ENCODE assay signal across 2 worm cellular contexts in the genomic region with DNA sequence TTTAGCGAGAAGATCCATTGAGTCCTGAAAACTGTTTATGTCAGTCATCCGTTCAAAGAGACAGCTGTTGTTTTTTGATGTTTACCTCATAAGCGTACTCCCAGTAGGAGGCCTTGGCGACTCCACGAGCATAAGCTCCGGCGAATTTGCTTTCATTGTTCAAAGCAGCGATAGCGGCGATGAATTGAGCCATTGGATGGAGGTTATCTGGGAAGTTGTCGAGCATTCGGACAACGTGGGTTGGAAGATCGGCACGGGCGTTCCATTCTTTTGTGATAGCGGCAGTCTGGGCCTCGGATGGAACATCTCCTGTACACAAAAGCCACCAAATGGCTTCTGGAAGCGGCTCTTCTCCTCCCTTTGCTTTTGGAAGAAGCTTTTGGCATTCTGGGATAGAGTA.
TF ChIP-seq lines count a peak whose summit lies in the region.

No protein-coding gene starts in this region.

TF ChIP-seq in whole organism, L3 larva, 47 proteins besides CTCF, POLR2A, EP300 and RAD21:
- TF ChIP-seq lsy-12 (tag; optimal IDR thresholded peaks at IDR 0.05; lab: Kevin White, UChicago) (no peak), nhr-237 (tag; optimal IDR thresholded peaks at IDR 0.05; lab: Kevin White, UChicago) (no peak), ama-1 (optimal IDR thresholded peaks at IDR 0.05; lab: Kevin White, UChicago) (peak; percentile 76), nhr-43 (tag; optimal IDR thresholded peaks at IDR 0.05; lab: Kevin White, UChicago; ENCODE audit: poor library complexity, severe bottlenecking) (peak; percentile 33)

TF ChIP-seq in whole organism, L4 larva, 104 proteins besides CTCF, POLR2A, EP300 and RAD21:
- TF ChIP-seq unc-130 (GFP tag; optimal IDR thresholded peaks at IDR 0.05; lab: Kevin White, UChicago) (no peak), aha-1 (tag; lab: Kevin White, UChicago) (peak; percentile 94), daf-16 (GFP tag; optimal IDR thresholded peaks at IDR 0.05; lab: Kevin White, UChicago) (peak in 1 of 2 experiments; percentile 31), daf-16 (tag; optimal IDR thresholded peaks at IDR 0.05; lab: Kevin White, UChicago) (no peak), zag-1 (tag; optimal IDR thresholded peaks at IDR 0.05; lab: Kevin White, UChicago) (no peak), mxl-2 (GFP tag; conservative IDR thresholded peaks at IDR 0.05; lab: Robert Waterston, UW) (no peak), lim-7 (GFP tag; IDR thresholded peaks at IDR 0.05; lab: Robert Waterston, UW) (no peak)

Comparison
In these comparisons a context has a peak if more than half of its experiments do, and no peak if none do; other contexts are left out.
1. Of the 28 proteins assayed by ChIP-seq in both whole organism, L4 larva and whole organism, L3 larva: peak only in whole organism, L4 larva: none; only in whole organism, L3 larva: ama-1; in both: none; in neither: 27.